Worm (Caenorhabditis elegans): Measurements from ENCODE around the gene F11G11.5.

The F11G11.5 gene

ce11 chrII:4873029-4873428 lies 15.3 kb downstream of the F11G11.5 start, which contains the start of gene col-73:
col-73 (minus strand) TSS chrII:4873129.
- TF ChIP-seq ztf-11 (tag; optimal IDR thresholded peaks at IDR 0.05), result no peak
- no peak for TF ChIP-seq ceh-83 (GFP tag; optimal IDR thresholded peaks at IDR 0.05)
- no peak for TF ChIP-seq ceh-39 (tag; optimal IDR thresholded peaks at IDR 0.05)
- TF ChIP-seq bed-3 (GFP tag; optimal IDR thresholded peaks at IDR 0.05), result no peak
- TF ChIP-seq ceh-43 (GFP tag; optimal IDR thresholded peaks at IDR 0.05), result no peak
- no peak for TF ChIP-seq drap-1 (GFP tag; optimal IDR thresholded peaks at IDR 0.05)
- no peak for TF ChIP-seq nhr-12 (tag; optimal IDR thresholded peaks at IDR 0.05)
- no peak for TF ChIP-seq lin-13 (tag; optimal IDR thresholded peaks at IDR 0.05)

ce11 chrII:4874335-4874861 lies 16.7 kb downstream of the F11G11.5 start, which contains the start of gene F11G11.15:
F11G11.15 (plus strand) TSS chrII:4874845.
- no peak for TF ChIP-seq unc-39 (tag; optimal IDR thresholded peaks at IDR 0.05)
- no peak for TF ChIP-seq blmp-1 (tag; optimal IDR thresholded peaks at IDR 0.05)
- no peak for TF ChIP-seq hlh-1 (tag; optimal IDR thresholded peaks at IDR 0.05)
- TF ChIP-seq lin-13 (tag; optimal IDR thresholded peaks at IDR 0.05), result no peak
- TF ChIP-seq nhr-28 (tag; optimal IDR thresholded peaks at IDR 0.05), result no peak
- TF ChIP-seq sptf-1 (tag; optimal IDR thresholded peaks at IDR 0.05), result no peak
- TF ChIP-seq flh-1 (GFP tag; optimal IDR thresholded peaks at IDR 0.05), result no peak
- no peak for TF ChIP-seq mls-2 (tag; optimal IDR thresholded peaks at IDR 0.05)
- no peak for TF ChIP-seq zip-8 (tag; optimal IDR thresholded peaks at IDR 0.05)
- TF ChIP-seq bed-3 (GFP tag; optimal IDR thresholded peaks at IDR 0.05), result no peak

- TF ChIP-seq ces-1 (GFP tag; optimal IDR thresholded peaks at IDR 0.05), result no peak
- no peak for TF ChIP-seq pha-4 (tag; optimal IDR thresholded peaks at IDR 0.05)
- no peak for TF ChIP-seq lin-13 (tag; optimal IDR thresholded peaks at IDR 0.05)
- TF ChIP-seq unc-39 (tag; optimal IDR thresholded peaks at IDR 0.05), result no peak
- TF ChIP-seq nhr-28 (tag; optimal IDR thresholded peaks at IDR 0.05), result no peak
- no peak for TF ChIP-seq M03D4.4 (tag; optimal IDR thresholded peaks at IDR 0.05)
- no peak for TF ChIP-seq elt-1 (tag; optimal IDR thresholded peaks at IDR 0.05; ENCODE audit: borderline replicate concordance, insufficient read depth)
- no peak for TF ChIP-seq sptf-1 (tag; optimal IDR thresholded peaks at IDR 0.05)
- TF ChIP-seq unc-120 (tag; optimal IDR thresholded peaks at IDR 0.05; ENCODE audit: poor library complexity, severe bottlenecking), result no peak
- no peak for TF ChIP-seq sem-2 (GFP tag; optimal IDR thresholded peaks at IDR 0.05)
- TF ChIP-seq ham-2 (GFP tag; optimal IDR thresholded peaks at IDR 0.05), result no peak
- no peak for TF ChIP-seq mab-5 (tag; optimal IDR thresholded peaks at IDR 0.05)
- no peak for TF ChIP-seq elt-3 (tag; optimal IDR thresholded peaks at IDR 0.05)
- no peak for TF ChIP-seq drap-1 (GFP tag; optimal IDR thresholded peaks at IDR 0.05)
- no peak for TF ChIP-seq ceh-39 (tag; optimal IDR thresholded peaks at IDR 0.05)
These were observed 18.4 kb downstream of the F11G11.5 start, which contains the start of gene F11G11.13 for ce11 chrII:4876091-4876490. F11G11.13 (minus strand) TSS chrII:4876179.

- TF ChIP-seq unc-62 (GFP tag; optimal IDR thresholded peaks at IDR 0.05), result no peak
These were observed 21.9 kb downstream of the F11G11.5 start, which contains the start of gene gst-6 for ce11 chrII:4879629-4880028. gst-6 (plus strand) TSS chrII:4879891.

- TF ChIP-seq pha-4 (tag; optimal IDR thresholded peaks at IDR 0.05) (peak; percentile 31), sem-2 (GFP tag; optimal IDR thresholded peaks at IDR 0.05) (no peak)
These were observed 24.0 kb downstream of the F11G11.5 start, which contains the start of gene gst-7 for ce11 chrII:4881727-4882126. gst-7 (plus strand) TSS chrII:4882062.

- TF ChIP-seq elt-1 (tag; optimal IDR thresholded peaks at IDR 0.05; ENCODE audit: borderline replicate concordance, insufficient read depth) (no peak), mep-1 (tag; optimal IDR thresholded peaks at IDR 0.05) (no peak), blmp-1 (tag; optimal IDR thresholded peaks at IDR 0.05) (no peak), elt-3 (tag; optimal IDR thresholded peaks at IDR 0.05) (no peak), ham-2 (GFP tag; optimal IDR thresholded peaks at IDR 0.05) (no peak), unc-62 (GFP tag; optimal IDR thresholded peaks at IDR 0.05) (no peak), ces-1 (GFP tag; optimal IDR thresholded peaks at IDR 0.05) (no peak), nhr-237 (tag; optimal IDR thresholded peaks at IDR 0.05) (no peak), cnd-1 (tag; optimal IDR thresholded peaks at IDR 0.05) (no peak), tbx-8 (GFP tag; optimal IDR thresholded peaks at IDR 0.05) (no peak), zip-8 (tag; optimal IDR thresholded peaks at IDR 0.05) (no peak), nhr-2 (tag; optimal IDR thresholded peaks at IDR 0.05) (no peak), lin-32 (GFP tag; optimal IDR thresholded peaks at IDR 0.05) (no peak), hlh-1 (tag; optimal IDR thresholded peaks at IDR 0.05) (no peak)
These were observed 24.8 kb downstream of the F11G11.5 start for ce11 chrII:4882498-4882897.
